Worm (Caenorhabditis elegans): Measurements from ENCODE around the gene cutl-11.

The cutl-11 gene

ce11 chrX:11628580-11628979 lies 22.1 kb downstream of the cutl-11 start, which contains the start of gene spp-30:
spp-30 (minus strand) TSS chrX:11628680.
- TF ChIP-seq T22C8.4 (GFP tag; IDR thresholded peaks at IDR 0.05) (no peak), tab-1 (GFP tag; IDR thresholded peaks at IDR 0.05) (no peak), ztf-23 (GFP tag; IDR thresholded peaks at IDR 0.05) (no peak), med-1 (GFP tag; optimal IDR thresholded peaks at IDR 0.05; ENCODE audit: insufficient read depth) (no peak), klf-2 (GFP tag; conservative IDR thresholded peaks at IDR 0.05) (no peak), cog-1 (tag; optimal IDR thresholded peaks at IDR 0.05) (no peak), flt-1 (GFP tag; IDR thresholded peaks at IDR 0.05) (no peak), ztf-29 (GFP tag; IDR thresholded peaks at IDR 0.05) (no peak), ref-1 (GFP tag; conservative IDR thresholded peaks at IDR 0.05) (no peak)

ce11 chrX:11627013-11627412 lies 23.6 kb downstream of the cutl-11 start, which contains the start of gene twk-44:
twk-44 (minus strand) TSS chrX:11627113.
- TF ChIP-seq med-1 (GFP tag; optimal IDR thresholded peaks at IDR 0.05; ENCODE audit: insufficient read depth) (no peak), ref-1 (GFP tag; conservative IDR thresholded peaks at IDR 0.05) (no peak), ztf-23 (GFP tag; IDR thresholded peaks at IDR 0.05) (no peak), tab-1 (GFP tag; IDR thresholded peaks at IDR 0.05) (no peak), klf-2 (GFP tag; conservative IDR thresholded peaks at IDR 0.05) (no peak), T22C8.4 (GFP tag; IDR thresholded peaks at IDR 0.05) (no peak), ztf-29 (GFP tag; IDR thresholded peaks at IDR 0.05) (no peak), cog-1 (tag; optimal IDR thresholded peaks at IDR 0.05) (no peak), flt-1 (GFP tag; IDR thresholded peaks at IDR 0.05) (no peak)

ce11 chrX:11624621-11625020 lies 26.0 kb downstream of the cutl-11 start:
- TF ChIP-seq ztf-23 (GFP tag; IDR thresholded peaks at IDR 0.05) (no peak), flt-1 (GFP tag; IDR thresholded peaks at IDR 0.05) (no peak), T22C8.4 (GFP tag; IDR thresholded peaks at IDR 0.05) (no peak), ztf-29 (GFP tag; IDR thresholded peaks at IDR 0.05) (no peak), klf-2 (GFP tag; conservative IDR thresholded peaks at IDR 0.05) (no peak), med-1 (GFP tag; optimal IDR thresholded peaks at IDR 0.05; ENCODE audit: insufficient read depth) (no peak)

ce11 chrX:11623442-11623841 lies 27.2 kb downstream of the cutl-11 start:
- no peak for TF ChIP-seq flt-1 (GFP tag; IDR thresholded peaks at IDR 0.05)
- TF ChIP-seq med-1 (GFP tag; optimal IDR thresholded peaks at IDR 0.05; ENCODE audit: insufficient read depth), result no peak
- no peak for TF ChIP-seq ztf-23 (GFP tag; IDR thresholded peaks at IDR 0.05)
- TF ChIP-seq tab-1 (GFP tag; IDR thresholded peaks at IDR 0.05), result no peak

- TF ChIP-seq flt-1 (GFP tag; IDR thresholded peaks at IDR 0.05) (no peak), ztf-29 (GFP tag; IDR thresholded peaks at IDR 0.05) (no peak), cog-1 (tag; optimal IDR thresholded peaks at IDR 0.05) (no peak)
These were observed 28.7 kb downstream of the cutl-11 start, which contains the start of gene sto-3 for ce11 chrX:11621997-11622396. sto-3 (minus strand) TSS chrX:11622097.

ce11 chrX:11617387-11617786 lies 33.3 kb downstream of the cutl-11 start, which contains the start of gene F52D10.4:
F52D10.4 (plus strand) TSS chrX:11617470.
- TF ChIP-seq cog-1 (tag; optimal IDR thresholded peaks at IDR 0.05) (no peak), klf-2 (GFP tag; conservative IDR thresholded peaks at IDR 0.05) (no peak), flt-1 (GFP tag; IDR thresholded peaks at IDR 0.05) (no peak), ref-1 (GFP tag; conservative IDR thresholded peaks at IDR 0.05) (no peak), ztf-23 (GFP tag; IDR thresholded peaks at IDR 0.05) (no peak), med-1 (GFP tag; optimal IDR thresholded peaks at IDR 0.05; ENCODE audit: insufficient read depth) (no peak), T22C8.4 (GFP tag; IDR thresholded peaks at IDR 0.05) (no peak), ztf-29 (GFP tag; IDR thresholded peaks at IDR 0.05) (no peak), tab-1 (GFP tag; IDR thresholded peaks at IDR 0.05) (no peak)

- no peak for TF ChIP-seq klf-2 (GFP tag; conservative IDR thresholded peaks at IDR 0.05)
- TF ChIP-seq med-1 (GFP tag; optimal IDR thresholded peaks at IDR 0.05; ENCODE audit: insufficient read depth), result no peak
- TF ChIP-seq tab-1 (GFP tag; IDR thresholded peaks at IDR 0.05), result no peak
- TF ChIP-seq ref-1 (GFP tag; conservative IDR thresholded peaks at IDR 0.05), result no peak
- TF ChIP-seq ztf-29 (GFP tag; IDR thresholded peaks at IDR 0.05), result no peak
- TF ChIP-seq ztf-23 (GFP tag; IDR thresholded peaks at IDR 0.05), result no peak
- TF ChIP-seq cog-1 (tag; optimal IDR thresholded peaks at IDR 0.05), result no peak
- no peak for TF ChIP-seq flt-1 (GFP tag; IDR thresholded peaks at IDR 0.05)
- no peak for TF ChIP-seq T22C8.4 (GFP tag; IDR thresholded peaks at IDR 0.05)
These were observed 42.4 kb downstream of the cutl-11 start for ce11 chrX:11608110-11608759.

ce11 chrX:11607500-11607823 lies 43.2 kb downstream of the cutl-11 start:
- TF ChIP-seq flt-1 (GFP tag; IDR thresholded peaks at IDR 0.05), result no peak
- TF ChIP-seq cog-1 (tag; optimal IDR thresholded peaks at IDR 0.05), result peak; percentile 8

ce11 chrX:11606815-11607499 lies 43.7 kb downstream of the cutl-11 start:
- no peak for TF ChIP-seq ztf-29 (GFP tag; IDR thresholded peaks at IDR 0.05)
- no peak for TF ChIP-seq ztf-23 (GFP tag; IDR thresholded peaks at IDR 0.05)
- no peak for TF ChIP-seq cog-1 (tag; optimal IDR thresholded peaks at IDR 0.05)
- TF ChIP-seq ref-1 (GFP tag; conservative IDR thresholded peaks at IDR 0.05), result no peak
- no peak for TF ChIP-seq flt-1 (GFP tag; IDR thresholded peaks at IDR 0.05)
- TF ChIP-seq tab-1 (GFP tag; IDR thresholded peaks at IDR 0.05), result no peak
- TF ChIP-seq klf-2 (GFP tag; conservative IDR thresholded peaks at IDR 0.05), result no peak

ce11 chrX:11605766-11606490 lies 44.7 kb downstream of the cutl-11 start:
- TF ChIP-seq cog-1 (tag; optimal IDR thresholded peaks at IDR 0.05), result peak; percentile 100
- peak; percentile 54; the same call in 1 of the 2 replicates for TF ChIP-seq tab-1 (GFP tag; IDR thresholded peaks at IDR 0.05)
- TF ChIP-seq T22C8.4 (GFP tag; IDR thresholded peaks at IDR 0.05), result peak; percentile 50; the same call in 1 of the 2 replicates
- TF ChIP-seq flt-1 (GFP tag; IDR thresholded peaks at IDR 0.05), result peak; percentile 95
- TF ChIP-seq ztf-23 (GFP tag; IDR thresholded peaks at IDR 0.05), result peak; percentile 88
- TF ChIP-seq klf-2 (GFP tag; conservative IDR thresholded peaks at IDR 0.05), result peak; percentile 80
- TF ChIP-seq ref-1 (GFP tag; conservative IDR thresholded peaks at IDR 0.05), result no peak
- peak; percentile 86 for TF ChIP-seq med-1 (GFP tag; optimal IDR thresholded peaks at IDR 0.05; ENCODE audit: insufficient read depth)
- TF ChIP-seq ztf-29 (GFP tag; IDR thresholded peaks at IDR 0.05), result peak; percentile 95
